Worm (Caenorhabditis elegans) whole organism, L2 larva: Measurements from ENCODE around the gene K01D12.1.

Source experiments
- C34F6.9 ChIP-seq: fragments of 150-350 bp; optimal IDR thresholded peaks from 2 replicates; lab custom pipeline; 2014; ENCODE audit warnings: missing biosample characterization, missing genetic modification characterization
- F13H6.1 ChIP-seq: sonication (generic microtip); optimal IDR thresholded peaks from 2 replicates; lab custom pipeline; 2016; ENCODE audit warnings: missing genetic modification characterization, missing compliant biosample characterization
- R02D3.7 ChIP-seq: fragments of 150-350 bp; optimal IDR thresholded peaks from 2 replicates; lab custom pipeline; 2014; ENCODE audit warnings: missing biosample characterization, missing genetic modification characterization
- Y55F3AM.14 ChIP-seq: fragments of 200-800 bp; sonication (Bioruptor generic); optimal IDR thresholded peaks from 2 replicates; lab custom pipeline; 2018; ENCODE audit warnings: mild to moderate bottlenecking, missing genetic modification characterization, missing compliant biosample characterization
- ZK546.5 ChIP-seq: sonication (generic microtip); optimal IDR thresholded peaks from 2 replicates; lab custom pipeline; 2017; ENCODE audit warnings: missing biosample characterization, missing genetic modification characterization
- ama-1 ChIP-seq: fragments of 150-350 bp; optimal IDR thresholded peaks from 2 replicates; lab custom pipeline; 2018; ENCODE audit warnings: inconsistent platforms
- blmp-1 ChIP-seq: sonication (generic microtip); optimal IDR thresholded peaks from 2 replicates; lab custom pipeline; 2017; ENCODE audit warnings: missing genetic modification characterization, mild to moderate bottlenecking, missing compliant biosample characterization, antibody characterized with exemption, moderate library complexity; ENCODE audit not compliant: insufficient read depth
- ceh-16 ChIP-seq: fragments of 150-350 bp; optimal IDR thresholded peaks from 2 replicates; lab custom pipeline; 2014; ENCODE audit warnings: missing biosample characterization, missing genetic modification characterization
- ceh-82 ChIP-seq: fragments of 150-350 bp; optimal IDR thresholded peaks from 2 replicates; lab custom pipeline; 2014; ENCODE audit warnings: missing biosample characterization, missing genetic modification characterization
- crh-2 ChIP-seq: sonication (generic microtip); optimal IDR thresholded peaks from 2 replicates; lab custom pipeline; 2017; ENCODE audit warnings: missing biosample characterization, missing genetic modification characterization
- dmd-4 ChIP-seq: sonication (generic microtip); optimal IDR thresholded peaks from 2 replicates; lab custom pipeline; 2017; ENCODE audit warnings: missing biosample characterization, missing genetic modification characterization
- egl-27 ChIP-seq: sonication (generic microtip); optimal IDR thresholded peaks from 3 replicates; lab custom pipeline; 2017; ENCODE audit warnings: missing biosample characterization, missing genetic modification reagents, missing genetic modification characterization
- elt-1 ChIP-seq: fragments of 150-350 bp; optimal IDR thresholded peaks from 2 replicates; lab custom pipeline; 2014; ENCODE audit warnings: missing biosample characterization, missing genetic modification characterization
- elt-3 ChIP-seq: sonication (generic microtip); optimal IDR thresholded peaks from 2 replicates; lab custom pipeline; 2017; ENCODE audit warnings: missing biosample characterization, missing genetic modification characterization
- fos-1 ChIP-seq: fragments of 150-350 bp; optimal IDR thresholded peaks from 2 replicates; lab custom pipeline; 2014; ENCODE audit warnings: missing biosample characterization, missing genetic modification characterization
- gmeb-1 ChIP-seq: fragments of 150-350 bp; optimal IDR thresholded peaks from 2 replicates; lab custom pipeline; 2014; ENCODE audit warnings: missing biosample characterization, missing genetic modification characterization
- lin-11 ChIP-seq: fragments of 150-350 bp; sonication (generic microtip); optimal IDR thresholded peaks from 2 replicates; lab custom pipeline; 2014; ENCODE audit warnings: missing biosample characterization, missing genetic modification characterization, inconsistent platforms, mixed read lengths
- lin-13 ChIP-seq: fragments of 150-350 bp; optimal IDR thresholded peaks from 2 replicates; lab custom pipeline; 2014; ENCODE audit warnings: missing biosample characterization, missing genetic modification reagents, missing genetic modification characterization
- lin-39 ChIP-seq: fragments of 150-350 bp; optimal IDR thresholded peaks from 2 replicates; lab custom pipeline; 2014; ENCODE audit warnings: missing biosample characterization, missing genetic modification reagents, missing genetic modification characterization
- lsy-2 ChIP-seq, 2 experiments: fragments of 150-350 bp in 1 of 2; sonication (generic microtip) in 1 of 2; optimal IDR thresholded peaks; 2 replicates each; lab custom pipeline; 2014 to 2017; ENCODE audit warnings: missing biosample characterization in 2 of 2, missing genetic modification characterization in 2 of 2
- mab-5 ChIP-seq: fragments of 150-350 bp; optimal IDR thresholded peaks from 2 replicates; lab custom pipeline; 2014; ENCODE audit warnings: missing biosample characterization, missing genetic modification characterization
- nhr-129 ChIP-seq: fragments of 150-350 bp; optimal IDR thresholded peaks from 2 replicates; lab custom pipeline; 2014; ENCODE audit warnings: missing biosample characterization, missing genetic modification characterization
- nhr-21 ChIP-seq: fragments of 150-350 bp; optimal IDR thresholded peaks from 2 replicates; lab custom pipeline; 2014; ENCODE audit warnings: missing biosample characterization, missing genetic modification characterization
- nhr-23 ChIP-seq: fragments of 150-350 bp; optimal IDR thresholded peaks from 2 replicates; lab custom pipeline; 2014; ENCODE audit warnings: missing biosample characterization, missing genetic modification reagents, missing genetic modification characterization
- nhr-237 ChIP-seq: fragments of 150-350 bp; optimal IDR thresholded peaks from 2 replicates; lab custom pipeline; 2014; ENCODE audit warnings: missing biosample characterization, missing genetic modification characterization
- nhr-25 ChIP-seq: fragments of 150-350 bp; sonication (generic microtip); optimal IDR thresholded peaks from 3 replicates; lab custom pipeline; 2014; ENCODE audit warnings: missing biosample characterization, missing genetic modification characterization
- nhr-6 ChIP-seq: fragments of 150-350 bp; optimal IDR thresholded peaks from 2 replicates; lab custom pipeline; 2014; ENCODE audit warnings: missing biosample characterization, missing genetic modification characterization
- nhr-77 ChIP-seq: fragments of 150-350 bp; optimal IDR thresholded peaks from 2 replicates; lab custom pipeline; 2014; ENCODE audit warnings: missing biosample characterization, missing genetic modification characterization
- peb-1 ChIP-seq: fragments of 150-350 bp; optimal IDR thresholded peaks from 2 replicates; lab custom pipeline; 2014; ENCODE audit warnings: missing biosample characterization, missing genetic modification characterization
- sem-4 ChIP-seq: fragments of 150-350 bp; optimal IDR thresholded peaks from 2 replicates; lab custom pipeline; 2014; ENCODE audit warnings: missing biosample characterization, missing genetic modification reagents, missing genetic modification characterization
- skn-1 ChIP-seq: sonication (generic microtip); optimal IDR thresholded peaks from 2 replicates; lab custom pipeline; 2017; ENCODE audit warnings: missing biosample characterization, missing genetic modification characterization
- sma-3 ChIP-seq: sonication (generic microtip); optimal IDR thresholded peaks from 2 replicates; lab custom pipeline; 2016; ENCODE audit warnings: missing genetic modification reagents, missing genetic modification characterization, missing compliant biosample characterization
- sma-9 ChIP-seq, 2 experiments: fragments of 150-350 bp in 1 of 2; sonication (generic microtip) in 1 of 2; optimal IDR thresholded peaks; 2 replicates each; lab custom pipeline; 2014 to 2016; ENCODE audit warnings: missing genetic modification characterization in 2 of 2, mild to moderate bottlenecking in 1 of 2, missing biosample characterization in 1 of 2, missing compliant biosample characterization in 1 of 2, missing genetic modification reagents in 1 of 2, moderate library complexity in 1 of 2
- snpc-4 ChIP-seq: fragments of 150-350 bp; optimal IDR thresholded peaks from 2 replicates; lab custom pipeline; 2014; ENCODE audit warnings: missing biosample characterization, missing genetic modification characterization
- unc-55 ChIP-seq: fragments of 150-350 bp; sonication (generic microtip); optimal IDR thresholded peaks from 3 replicates; lab custom pipeline; 2014; ENCODE audit warnings: missing biosample characterization, missing genetic modification reagents, missing genetic modification characterization
- unc-62 ChIP-seq: fragments of 150-350 bp; optimal IDR thresholded peaks from 2 replicates; lab custom pipeline; 2014; ENCODE audit warnings: missing biosample characterization, missing genetic modification reagents, missing genetic modification characterization
- zag-1 ChIP-seq: fragments of 150-350 bp; optimal IDR thresholded peaks from 2 replicates; lab custom pipeline; 2014; ENCODE audit warnings: missing biosample characterization, missing genetic modification characterization
- ztf-1 ChIP-seq: fragments of 200-800 bp; sonication (Bioruptor generic); conservative IDR thresholded peaks from 2 replicates; pipeline ENCODE4 v1.3.6; 2022; ENCODE audit warnings: missing genetic modification characterization, missing compliant biosample characterization
- ztf-11 ChIP-seq: sonication (generic microtip); optimal IDR thresholded peaks from 2 replicates; lab custom pipeline; 2017; ENCODE audit warnings: missing biosample characterization, missing genetic modification characterization
- ztf-4 ChIP-seq: fragments of 150-350 bp; optimal IDR thresholded peaks from 2 replicates; lab custom pipeline; 2014; ENCODE audit warnings: missing biosample characterization, missing genetic modification characterization

Gene K01D12.1

DNA sequence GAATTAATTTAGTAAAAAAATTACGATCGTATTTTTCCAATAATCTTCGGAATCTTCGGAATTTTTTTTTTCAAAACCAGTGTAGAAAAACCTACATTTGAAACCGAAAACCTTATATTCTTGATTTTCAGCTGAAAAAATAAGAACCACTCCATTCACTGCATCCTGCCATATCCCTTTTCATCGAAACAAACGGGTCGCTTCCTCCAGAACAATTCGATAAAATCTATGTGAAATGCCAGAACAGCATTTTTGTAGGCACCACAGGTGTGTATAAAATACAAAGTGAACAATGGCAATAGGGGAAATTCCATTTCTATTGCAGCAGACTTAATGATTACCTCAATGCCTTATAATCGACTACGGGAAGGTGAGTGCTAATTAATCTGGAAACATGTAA lies at the start of gene K01D12.1:
TSS of gene K01D12.1 (plus strand) at position 301 of the 400 bp plus-strand sequence.
- TF ChIP-seq zag-1 (tag; lab: Kevin White, UChicago) (no peak), blmp-1 (tag; lab: Kevin White, UChicago) (no peak), nhr-77 (tag; lab: Kevin White, UChicago) (no peak), snpc-4 (no peak), elt-3 (tag; lab: Kevin White, UChicago) (no peak)

ce11 chrV:12329173-12329572 lies 48.2 kb upstream of the K01D12.1 start:
- TF ChIP-seq skn-1 (tag; lab: Kevin White, UChicago), result no peak

- TF ChIP-seq nhr-129 (tag; lab: Kevin White, UChicago) (peak; percentile 42), F13H6.1 (tag; lab: Kevin White, UChicago) (peak; percentile 15), ztf-11 (tag; lab: Kevin White, UChicago) (no peak), R02D3.7 (tag; lab: Kevin White, UChicago) (no peak), nhr-25 (tag; lab: Kevin White, UChicago) (no peak), crh-2 (tag; lab: Kevin White, UChicago) (peak; percentile 21), lin-13 (no peak), ama-1 (lab: Kevin White, UChicago) (no peak), Y55F3AM.14 (GFP tag; lab: Kevin White, UChicago) (no peak), unc-55 (GFP tag; lab: Kevin White, UChicago) (peak; percentile 41), sma-9 (GFP tag; optimal IDR thresholded peaks at IDR 0.05; lab: Kevin White, UChicago) (peak; percentile 43), sma-9 (tag; optimal IDR thresholded peaks at IDR 0.05; lab: Kevin White, UChicago) (no peak), snpc-4 (no peak), lsy-2 (tag; optimal IDR thresholded peaks at IDR 0.05; lab: Kevin White, UChicago) (peak in 1 of 2 experiments; percentile 30), unc-62 (GFP tag; lab: Kevin White, UChicago) (no peak)
Measured at ce11 chrV:12331820-12332219, 45.5 kb upstream of the K01D12.1 start.

ce11 chrV:12334387-12334786 lies 43.0 kb upstream of the K01D12.1 start:
- TF ChIP-seq mab-5 (tag; lab: Kevin White, UChicago), result no peak
- TF ChIP-seq gmeb-1, result no peak
- peak; percentile 37 for TF ChIP-seq nhr-129 (tag; lab: Kevin White, UChicago)
- peak; percentile 2 for TF ChIP-seq C34F6.9 (tag; lab: Kevin White, UChicago)
- TF ChIP-seq lsy-2 (tag; optimal IDR thresholded peaks at IDR 0.05; lab: Kevin White, UChicago), result peak in 1 of 2 experiments; percentile 49

- no peak for TF ChIP-seq ztf-4
- no peak for TF ChIP-seq nhr-23 (tag; lab: Kevin White, UChicago)
- no peak for TF ChIP-seq nhr-6 (tag; lab: Kevin White, UChicago)
- TF ChIP-seq nhr-129 (tag; lab: Kevin White, UChicago), result no peak
- no peak for TF ChIP-seq nhr-237 (tag; lab: Kevin White, UChicago)
- TF ChIP-seq peb-1 (tag; lab: Kevin White, UChicago), result no peak
- TF ChIP-seq Y55F3AM.14 (GFP tag; lab: Kevin White, UChicago), result no peak
- no peak for TF ChIP-seq ZK546.5 (tag; lab: Kevin White, UChicago)
- TF ChIP-seq fos-1, result no peak
- TF ChIP-seq elt-3 (tag; lab: Kevin White, UChicago), result no peak
- TF ChIP-seq F13H6.1 (tag; lab: Kevin White, UChicago), result no peak
- no peak for TF ChIP-seq ama-1 (lab: Kevin White, UChicago)
- TF ChIP-seq lin-39, result no peak
- TF ChIP-seq mab-5 (tag; lab: Kevin White, UChicago), result no peak
- TF ChIP-seq gmeb-1, result no peak
- TF ChIP-seq skn-1 (tag; lab: Kevin White, UChicago), result no peak
- TF ChIP-seq snpc-4, result no peak
- TF ChIP-seq elt-1 (tag; lab: Kevin White, UChicago), result no peak
Measured at ce11 chrV:12337894-12338293, 39.5 kb upstream of the K01D12.1 start, which contains the start of gene twk-13. TSS of gene twk-13 (minus strand) at chrV:12337994.

- TF ChIP-seq ztf-1 (GFP tag; lab: Robert Waterston, UW) (no peak), lin-11 (tag; lab: Kevin White, UChicago) (peak; percentile 75), egl-27 (peak; percentile 89), unc-62 (GFP tag; lab: Kevin White, UChicago) (peak; percentile 60), sma-9 (GFP tag; optimal IDR thresholded peaks at IDR 0.05; lab: Kevin White, UChicago) (peak; percentile 98), sma-9 (tag; optimal IDR thresholded peaks at IDR 0.05; lab: Kevin White, UChicago) (no peak), sem-4 (peak; percentile 96), nhr-25 (tag; lab: Kevin White, UChicago) (peak; percentile 95), zag-1 (tag; lab: Kevin White, UChicago) (peak; percentile 39), nhr-21 (tag; lab: Kevin White, UChicago) (peak; percentile 90), nhr-237 (tag; lab: Kevin White, UChicago) (peak; percentile 65), nhr-77 (tag; lab: Kevin White, UChicago) (peak; percentile 53), ceh-82 (tag; lab: Kevin White, UChicago) (no peak), sma-3 (peak; percentile 94), lin-13 (peak; percentile 92), snpc-4 (peak; percentile 85), R02D3.7 (tag; lab: Kevin White, UChicago) (peak; percentile 70), dmd-4 (tag; lab: Kevin White, UChicago) (peak; percentile 56), fos-1 (peak; percentile 68), crh-2 (tag; lab: Kevin White, UChicago) (peak; percentile 97), ceh-16 (tag; lab: Kevin White, UChicago) (peak; percentile 55), ZK546.5 (tag; lab: Kevin White, UChicago) (peak; percentile 51)
Measured at ce11 chrV:12343419-12343969, 33.9 kb upstream of the K01D12.1 start, which contains the start of gene tomm-20. TSS of gene tomm-20 (minus strand) at chrV:12343469.
